Fruit fly (Drosophila melanogaster) whole organism, wandering third instar larva: ENCODE measurements around the gene rdhB.
A peak's percentile ranks its signal among the peaks of the same experiment; 100 is the strongest.

Experiments used
- Abd-B ChIP-seq: fragments of >200 bp; optimal IDR thresholded peaks from 2 replicates; lab custom pipeline; 2017; ENCODE audit warnings: missing biosample characterization, missing genetic modification characterization
- CG32264 ChIP-seq: fragments of 200-800 bp; sonication (Bioruptor generic); optimal IDR thresholded peaks from 2 replicates; lab custom pipeline; 2016; ENCODE audit warnings: missing biosample characterization, missing genetic modification characterization
- CG9705 ChIP-seq: fragments of 200-800 bp; sonication (Bioruptor generic); optimal IDR thresholded peaks from 2 replicates; lab custom pipeline; 2018; ENCODE audit warnings: missing biosample characterization, mild to moderate bottlenecking, missing genetic modification characterization
- CrebA ChIP-seq: fragments of 200-800 bp; sonication (Bioruptor generic); optimal IDR thresholded peaks from 2 replicates; lab custom pipeline; 2016; ENCODE audit warnings: missing biosample characterization, mild to moderate bottlenecking, missing genetic modification characterization, borderline replicate concordance
- Dfd ChIP-seq: fragments of >200 bp; optimal IDR thresholded peaks from 2 replicates; lab custom pipeline; 2017; ENCODE audit warnings: missing biosample characterization, missing genetic modification characterization
- Dif ChIP-seq: fragments of 200-275, 200-300 bp; sonication (Bioruptor generic); optimal IDR thresholded peaks from 2 replicates; lab custom pipeline; 2018; ENCODE audit warnings: missing biosample characterization, missing genetic modification characterization; ENCODE audit not compliant: partially characterized antibody
- GATAd ChIP-seq: sonication (Bioruptor generic); optimal IDR thresholded peaks from 2 replicates; lab custom pipeline; 2016; ENCODE audit warnings: missing biosample characterization, missing genetic modification characterization
- HLH106 ChIP-seq: fragments of 200-800 bp; optimal IDR thresholded peaks from 3 replicates; lab custom pipeline; 2019; ENCODE audit warnings: missing biosample characterization, mild to moderate bottlenecking, missing genetic modification characterization, moderate library complexity
- Hnf4 ChIP-seq: fragments of 200-800 bp; sonication (Bioruptor generic); optimal IDR thresholded peaks from 2 replicates; lab custom pipeline; 2016; ENCODE audit warnings: missing biosample characterization, mild to moderate bottlenecking, missing genetic modification characterization
- Hr78 ChIP-seq: fragments of >200 bp; optimal IDR thresholded peaks from 2 replicates; lab custom pipeline; 2017; ENCODE audit warnings: missing biosample characterization, missing genetic modification characterization
- Hr83 ChIP-seq: fragments of 200-300 bp; sonication (Bioruptor generic); optimal IDR thresholded peaks from 2 replicates; lab custom pipeline; 2016; ENCODE audit warnings: missing biosample characterization, mild to moderate bottlenecking, missing genetic modification characterization, moderate library complexity; ENCODE audit not compliant: poor library complexity, severe bottlenecking
- Jra ChIP-seq: sonication (Bioruptor generic); optimal IDR thresholded peaks from 2 replicates; lab custom pipeline; 2016; ENCODE audit warnings: missing biosample characterization, missing genetic modification characterization
- Mio ChIP-seq: sonication (Bioruptor generic); optimal IDR thresholded peaks from 2 replicates; lab custom pipeline; 2016; ENCODE audit warnings: missing biosample characterization, missing genetic modification characterization
- Myc ChIP-seq: fragments of >200 bp; optimal IDR thresholded peaks from 2 replicates; lab custom pipeline; 2017
- N ChIP-seq: fragments of >200 bp; optimal IDR thresholded peaks from 2 replicates; lab custom pipeline; 2018; ENCODE audit warnings: missing biosample characterization, missing external identifiers, missing genetic modification characterization
- OdsH ChIP-seq: fragments of 200-800 bp; sonication (Bioruptor generic); optimal IDR thresholded peaks from 2 replicates; lab custom pipeline; 2016; ENCODE audit warnings: missing biosample characterization, mild to moderate bottlenecking, missing genetic modification characterization
- Rel ChIP-seq, 2 experiments: fragments of 200-800 bp; sonication (Bioruptor generic) in 1 of 2; optimal IDR thresholded peaks; 2 replicates in 1 of 2; 3 replicates in 1 of 2; lab custom pipeline; 2016 to 2019; ENCODE audit warnings: mild to moderate bottlenecking in 2 of 2, missing biosample characterization in 2 of 2, missing genetic modification characterization in 2 of 2, moderate library complexity in 1 of 2
- Sp1 ChIP-seq: fragments of 200-800 bp; sonication (Bioruptor generic); optimal IDR thresholded peaks from 3 replicates; lab custom pipeline; 2019; ENCODE audit warnings: missing biosample characterization, mild to moderate bottlenecking, missing genetic modification characterization, moderate library complexity
- Vsx2 ChIP-seq: fragments of 200-300, 225-300 bp; sonication (Bioruptor generic); optimal IDR thresholded peaks from 2 replicates; lab custom pipeline; 2018; ENCODE audit warnings: missing biosample characterization, missing genetic modification characterization; ENCODE audit not compliant: partially characterized antibody
- br ChIP-seq: fragments of 200-800 bp; sonication (Bioruptor generic); optimal IDR thresholded peaks from 2 replicates; lab custom pipeline; 2016; ENCODE audit warnings: missing biosample characterization, missing genetic modification characterization
- brk ChIP-seq: fragments of 200-800 bp; sonication (Bioruptor generic); optimal IDR thresholded peaks from 2 replicates; lab custom pipeline; 2016; ENCODE audit warnings: missing biosample characterization, mild to moderate bottlenecking, missing genetic modification characterization
- dl ChIP-seq, 2 experiments: fragments of 175-275, 200-275 bp in 1 of 2; fragments of 200-275 bp in 1 of 2; sonication (Bioruptor generic); optimal IDR thresholded peaks; lab custom pipeline; 2018; ENCODE audit warnings: mild to moderate bottlenecking in 2 of 2, missing biosample characterization in 2 of 2, missing genetic modification characterization in 2 of 2, moderate library complexity in 2 of 2; ENCODE audit not compliant: partially characterized antibody in 2 of 2, insufficient read depth in 1 of 2
- dmrt93B ChIP-seq: fragments of 200-800 bp; sonication (Bioruptor generic); optimal IDR thresholded peaks from 2 replicates; lab custom pipeline; 2018; ENCODE audit warnings: missing biosample characterization, mild to moderate bottlenecking, missing genetic modification characterization
- dsf ChIP-seq: sonication (Bioruptor generic); optimal IDR thresholded peaks from 2 replicates; lab custom pipeline; 2016; ENCODE audit warnings: missing biosample characterization, missing genetic modification characterization, borderline replicate concordance
- foxo ChIP-seq, 2 experiments: fragments of 200-800 bp; sonication (Bioruptor generic); optimal IDR thresholded peaks; 2 replicates in 1 of 2; 3 replicates in 1 of 2; lab custom pipeline; 2016 to 2017; ENCODE audit warnings: missing biosample characterization in 2 of 2, missing genetic modification characterization in 2 of 2
- fru ChIP-seq: fragments of 200-800 bp; sonication (Bioruptor generic); optimal IDR thresholded peaks from 3 replicates; lab custom pipeline; 2016; ENCODE audit warnings: missing biosample characterization, mild to moderate bottlenecking, missing genetic modification characterization
- h ChIP-seq: fragments of 200-800 bp; sonication (Bioruptor generic); optimal IDR thresholded peaks from 3 replicates; lab custom pipeline; 2016; ENCODE audit warnings: missing biosample characterization, mild to moderate bottlenecking, missing genetic modification characterization
- jim ChIP-seq: fragments of 175-275, 200-325 bp; sonication (Bioruptor generic); optimal IDR thresholded peaks from 2 replicates; lab custom pipeline; 2016; ENCODE audit warnings: missing biosample characterization, mild to moderate bottlenecking, missing genetic modification characterization
- pan ChIP-seq: fragments of >200 bp; optimal IDR thresholded peaks from 2 replicates; lab custom pipeline; 2017
- psq ChIP-seq: fragments of 200-800 bp; sonication (Bioruptor generic); optimal IDR thresholded peaks from 3 replicates; lab custom pipeline; 2017; ENCODE audit warnings: missing biosample characterization, mild to moderate bottlenecking, missing genetic modification characterization, moderate library complexity
- rgr ChIP-seq: fragments of 200-800 bp; sonication (Bioruptor generic); optimal IDR thresholded peaks from 3 replicates; lab custom pipeline; 2016; ENCODE audit warnings: missing biosample characterization, mild to moderate bottlenecking, missing genetic modification characterization
- sage ChIP-seq: fragments of 200-800 bp; sonication (Bioruptor generic); optimal IDR thresholded peaks from 2 replicates; lab custom pipeline; 2016; ENCODE audit warnings: missing biosample characterization, mild to moderate bottlenecking, missing genetic modification characterization
- sv ChIP-seq: fragments of 200-800 bp; sonication (Bioruptor generic); optimal IDR thresholded peaks from 3 replicates; lab custom pipeline; 2016; ENCODE audit warnings: missing biosample characterization, missing genetic modification characterization
- tai ChIP-seq: sonication (Bioruptor generic); optimal IDR thresholded peaks from 2 replicates; lab custom pipeline; 2016; ENCODE audit warnings: missing biosample characterization, missing genetic modification characterization
- usp ChIP-seq: fragments of >200 bp; optimal IDR thresholded peaks from 2 replicates; lab custom pipeline; 2017; ENCODE audit warnings: missing biosample characterization, missing genetic modification characterization
- woc ChIP-seq: sonication (Bioruptor generic); optimal IDR thresholded peaks from 2 replicates; lab custom pipeline; 2016; ENCODE audit warnings: missing biosample characterization, mild to moderate bottlenecking, missing genetic modification characterization

rdhB gene

DNA sequence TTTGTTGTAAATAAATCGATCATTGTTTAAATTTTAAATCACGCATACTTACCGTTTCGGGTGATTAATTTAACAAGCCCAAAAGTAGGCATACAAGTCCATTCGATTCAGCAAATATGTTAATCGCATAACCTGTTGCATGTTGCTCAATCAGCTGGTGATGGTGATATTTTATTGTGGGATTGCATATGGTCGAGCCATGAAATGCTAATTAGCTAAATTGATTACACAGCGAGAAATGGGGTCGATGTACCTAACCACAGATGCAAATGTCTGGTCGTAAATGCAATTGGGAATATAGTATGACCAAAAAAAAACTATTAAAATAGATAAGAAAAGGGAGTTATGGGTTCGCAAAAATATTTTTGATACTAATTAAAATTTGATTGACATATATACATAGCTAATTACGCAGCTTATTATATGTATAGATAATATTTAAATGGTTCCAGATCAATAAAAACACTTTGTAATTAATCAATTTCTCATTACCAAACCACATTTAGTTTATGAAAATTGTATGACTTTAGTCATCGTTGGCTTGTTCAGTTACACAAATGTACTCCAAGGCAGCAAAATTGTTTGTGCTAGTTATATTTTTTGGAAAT, 20.9 kb upstream of the rdhB start, which contains the start of gene CG33721:
Gene CG33721, plus strand, starts transcription at position 558 of the 608 bp plus-strand sequence.
- TF ChIP-seq Abd-B (GFP tag; lab: Kevin White, UChicago), result no peak
- TF ChIP-seq dl (GFP tag; optimal IDR thresholded peaks at IDR 0.05; lab: Kevin White, UChicago; ENCODE audit: insufficient read depth in 1 of 2, partially characterized antibody in 2 of 2), result no peak
- no peak for TF ChIP-seq HLH106 (tag; lab: Kevin White, UChicago)
- no peak for TF ChIP-seq sage (GFP tag; lab: Kevin White, UChicago)
- TF ChIP-seq CrebA, result no peak
- no peak for TF ChIP-seq h (GFP tag; lab: Kevin White, UChicago)

DNA sequence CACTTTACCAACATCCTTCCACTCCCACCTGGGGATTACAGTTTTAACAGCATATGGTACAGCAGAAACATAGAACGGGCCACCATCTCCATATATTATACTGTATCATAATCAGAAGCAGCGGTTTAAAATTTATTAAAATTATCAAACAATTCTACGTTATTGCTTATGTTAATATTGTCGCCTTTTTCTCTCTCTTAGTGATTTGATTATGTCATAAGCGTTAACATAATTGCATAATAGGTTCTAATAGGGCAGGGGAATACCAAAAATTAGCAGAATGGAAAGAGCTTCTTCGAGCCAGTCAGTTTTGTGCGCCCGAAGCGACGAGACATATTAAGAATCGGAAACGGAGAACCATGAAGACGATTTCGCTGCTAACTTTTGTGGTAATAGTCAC, 19.8 kb upstream of the rdhB start, which contains the start of gene CG13862:
Gene CG13862, plus strand, starts transcription at position 301 of the 400 bp plus-strand sequence.
- TF ChIP-seq Hr83 (GFP tag; lab: Kevin White, UChicago) (no peak), Myc (lab: Kevin White, UChicago) (no peak), CG32264 (GFP tag; lab: Kevin White, UChicago) (no peak), CG9705 (GFP tag; lab: Kevin White, UChicago) (no peak), rgr (GFP tag; lab: Kevin White, UChicago) (no peak), Jra (GFP tag; lab: Kevin White, UChicago) (no peak), Hnf4 (GFP tag; lab: Kevin White, UChicago) (no peak), woc (GFP tag; lab: Kevin White, UChicago) (no peak), h (GFP tag; lab: Kevin White, UChicago) (no peak), Vsx2 (GFP tag; lab: Kevin White, UChicago) (no peak), Dif (no peak), tai (GFP tag; lab: Kevin White, UChicago) (no peak), psq (GFP tag; lab: Kevin White, UChicago) (no peak), Mio (GFP tag; lab: Kevin White, UChicago) (no peak), dsf (GFP tag; lab: Kevin White, UChicago) (no peak), OdsH (no peak), foxo (GFP tag; optimal IDR thresholded peaks at IDR 0.05; lab: Kevin White, UChicago) (no peak), GATAd (no peak)

DNA sequence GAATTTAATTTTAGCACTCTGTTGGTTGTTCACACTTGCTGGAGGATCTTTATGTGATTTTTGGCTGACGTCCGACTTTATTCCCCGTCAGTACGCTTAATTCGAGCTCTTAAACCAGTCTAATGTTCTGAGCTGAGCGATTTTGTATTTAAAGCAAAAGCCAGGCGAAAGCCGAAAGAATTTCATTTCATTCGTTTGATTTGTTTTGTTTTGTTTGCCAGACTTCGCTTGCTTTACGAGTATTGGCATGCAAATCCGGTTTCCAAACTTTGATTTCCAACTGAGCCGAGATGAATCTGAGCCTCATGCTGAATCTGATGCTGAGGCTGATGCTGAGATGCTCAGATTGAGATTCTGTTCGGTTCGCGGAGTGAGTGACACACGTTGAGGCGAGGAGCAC, 17.4 kb upstream of the rdhB start, which contains the start of gene CG5391:
Gene CG5391, minus strand, starts transcription at position 101 of the 400 bp plus-strand sequence.
- TF ChIP-seq woc (GFP tag; lab: Kevin White, UChicago), result no peak
- TF ChIP-seq N, result no peak
- TF ChIP-seq Hnf4 (GFP tag; lab: Kevin White, UChicago), result no peak
- no peak for TF ChIP-seq Hr78 (GFP tag; lab: Kevin White, UChicago)
- no peak for TF ChIP-seq brk (GFP tag; lab: Kevin White, UChicago)
- no peak for TF ChIP-seq br (GFP tag; lab: Kevin White, UChicago)
- TF ChIP-seq Sp1 (GFP tag; lab: Kevin White, UChicago), result no peak
- no peak for TF ChIP-seq GATAd
- TF ChIP-seq Rel (GFP tag; optimal IDR thresholded peaks at IDR 0.05; lab: Kevin White, UChicago), result no peak
- no peak for TF ChIP-seq Rel (tag; optimal IDR thresholded peaks at IDR 0.05; lab: Kevin White, UChicago)
- TF ChIP-seq HLH106 (tag; lab: Kevin White, UChicago), result no peak
- TF ChIP-seq Jra (GFP tag; lab: Kevin White, UChicago), result no peak
- TF ChIP-seq h (GFP tag; lab: Kevin White, UChicago), result no peak

DNA sequence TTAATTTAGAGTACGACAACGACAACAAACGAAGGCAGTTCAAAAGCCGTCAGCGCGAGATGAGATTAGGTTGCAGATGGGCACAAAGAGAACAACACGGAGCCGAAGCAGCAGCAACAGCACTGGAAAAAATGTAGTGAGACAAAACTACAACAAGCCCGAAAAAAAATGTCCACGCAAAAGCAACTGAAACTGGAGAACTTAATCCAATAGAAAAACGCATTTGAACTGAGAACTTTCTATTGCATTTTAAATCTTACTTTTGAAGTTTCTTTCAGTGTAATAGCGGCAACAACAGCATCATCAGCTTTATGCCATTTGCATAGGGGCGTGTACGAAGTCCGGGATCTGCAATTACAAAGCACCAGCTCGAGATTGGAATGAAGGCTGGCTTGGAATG, 12.0 kb upstream of the rdhB start:
- TF ChIP-seq Hnf4 (GFP tag; lab: Kevin White, UChicago) (peak; percentile 55), GATAd (no peak), fru (peak; percentile 57), Hr78 (GFP tag; lab: Kevin White, UChicago) (no peak), Vsx2 (GFP tag; lab: Kevin White, UChicago) (no peak), Rel (GFP tag; optimal IDR thresholded peaks at IDR 0.05; lab: Kevin White, UChicago) (no peak), Rel (tag; optimal IDR thresholded peaks at IDR 0.05; lab: Kevin White, UChicago) (no peak), usp (no peak), dsf (GFP tag; lab: Kevin White, UChicago) (no peak), CG9705 (GFP tag; lab: Kevin White, UChicago) (peak; percentile 17), CG32264 (GFP tag; lab: Kevin White, UChicago) (no peak), h (GFP tag; lab: Kevin White, UChicago) (peak; percentile 71), dmrt93B (GFP tag; lab: Kevin White, UChicago) (no peak), OdsH (peak; percentile 46), brk (GFP tag; lab: Kevin White, UChicago) (no peak), jim (no peak), sv (GFP tag; lab: Kevin White, UChicago) (no peak), tai (GFP tag; lab: Kevin White, UChicago) (peak; percentile 33), Dfd (GFP tag; lab: Kevin White, UChicago) (no peak), Myc (lab: Kevin White, UChicago) (no peak), Hr83 (GFP tag; lab: Kevin White, UChicago) (no peak), N (no peak), Dif (no peak), Sp1 (GFP tag; lab: Kevin White, UChicago) (peak; percentile 62), woc (GFP tag; lab: Kevin White, UChicago) (peak; percentile 16), foxo (GFP tag; optimal IDR thresholded peaks at IDR 0.05; lab: Kevin White, UChicago) (peak in 1 of 2 experiments; percentile 64), Jra (GFP tag; lab: Kevin White, UChicago) (no peak), rgr (GFP tag; lab: Kevin White, UChicago) (peak; percentile 47), dl (GFP tag; optimal IDR thresholded peaks at IDR 0.05; lab: Kevin White, UChicago; ENCODE audit: insufficient read depth in 1 of 2, partially characterized antibody in 2 of 2) (no peak), HLH106 (tag; lab: Kevin White, UChicago) (peak; percentile 64), sage (GFP tag; lab: Kevin White, UChicago) (no peak), Abd-B (GFP tag; lab: Kevin White, UChicago) (no peak), Mio (GFP tag; lab: Kevin White, UChicago) (no peak), pan (lab: Kevin White, UChicago) (no peak)
